Worm (Caenorhabditis elegans): ENCODE data around the gene C17C3.24.

- no peak for TF ChIP-seq nhr-11 (tag; optimal IDR thresholded peaks at IDR 0.05)
- TF ChIP-seq pag-3 (tag; optimal IDR thresholded peaks at IDR 0.05; ENCODE audit: borderline replicate concordance): no peak
- TF ChIP-seq pat-9 (tag; optimal IDR thresholded peaks at IDR 0.05): no peak
- TF ChIP-seq sox-4 (tag; optimal IDR thresholded peaks at IDR 0.05): no peak
- TF ChIP-seq fkh-10 (GFP tag; optimal IDR thresholded peaks at IDR 0.05): no peak
- no peak for TF ChIP-seq hlh-30 (tag; optimal IDR thresholded peaks at IDR 0.05; ENCODE audit: insufficient read depth)
Measured at ce11 chrII:5525297-5525696, 16.3 kb downstream of the C17C3.24 start, which contains the start of gene tbx-35.

Measured in whole organism, late embryonic.